Worm (Caenorhabditis elegans) whole organism, midembryonic: ENCODE results near the gene Y39E4B.10.

ENCODE experiments used
- T22C8.4 ChIP-seq: fragments of 200-800 bp; sonication (Bioruptor generic); IDR thresholded peaks from 2 replicates; pipeline ENCODE4 v1.3.6; 2022; ENCODE audit warnings: missing genetic modification characterization, missing compliant biosample characterization
- cog-1 ChIP-seq: sonication (generic microtip); optimal IDR thresholded peaks from 2 replicates; lab custom pipeline; 2016; ENCODE audit warnings: missing genetic modification characterization, missing compliant biosample characterization
- flt-1 ChIP-seq: fragments of 200-800 bp; sonication (Bioruptor generic); IDR thresholded peaks from 2 replicates; pipeline ENCODE4 v1.3.6; 2022; ENCODE audit warnings: missing genetic modification characterization, missing compliant biosample characterization
- klf-2 ChIP-seq: fragments of 200-800 bp; sonication (Bioruptor generic); conservative IDR thresholded peaks from 2 replicates; pipeline ENCODE4 v1.3.6; 2022; ENCODE audit warnings: missing genetic modification reagents, missing genetic modification characterization, missing compliant biosample characterization
- ztf-29 ChIP-seq: fragments of 200-800 bp; sonication (Bioruptor generic); IDR thresholded peaks from 2 replicates; pipeline ENCODE4 v1.3.6; 2022; ENCODE audit warnings: missing genetic modification reagents, missing genetic modification characterization, missing compliant biosample characterization

- TF ChIP-seq ztf-29 (GFP tag; lab: Robert Waterston, UW) = no peak
- no peak for TF ChIP-seq T22C8.4 (GFP tag; lab: Robert Waterston, UW)
- no peak for TF ChIP-seq klf-2 (GFP tag; lab: Robert Waterston, UW)
- no peak for TF ChIP-seq cog-1 (tag; lab: Kevin White, UChicago)
- no peak for TF ChIP-seq flt-1 (GFP tag; lab: Robert Waterston, UW)
These were observed 893 bp downstream of the Y39E4B.10 start for ce11 chrIII:13151765-13152164.
